Worm (Caenorhabditis elegans) whole organism, midembryonic: Measurements from ENCODE around the gene abu-8.

Source experiments
- cog-1 ChIP-seq: sonication (generic microtip); optimal IDR thresholded peaks from 2 replicates; lab custom pipeline; 2016; ENCODE audit warnings: missing genetic modification characterization, missing compliant biosample characterization
- flt-1 ChIP-seq: fragments of 200-800 bp; sonication (Bioruptor generic); IDR thresholded peaks from 2 replicates; pipeline ENCODE4 v1.3.6; 2022; ENCODE audit warnings: missing genetic modification characterization, missing compliant biosample characterization

- no peak for TF ChIP-seq flt-1
- no peak for TF ChIP-seq cog-1 (tag; lab: Kevin White, UChicago)
Measured at ce11 chrV:5177209-5177608, 17.2 kb downstream of the abu-8 start, which contains the start of gene ugt-51.
